Worm (Caenorhabditis elegans) whole organism, early embryonic: ENCODE measurements around the gene nsy-1.

Experiments used
- ama-1 ChIP-seq: fragments of 150-350 bp; optimal IDR thresholded peaks from 2 replicates; lab custom pipeline; 2014
- ceh-13 ChIP-seq: fragments of 200-800 bp; sonication (Bioruptor generic); optimal IDR thresholded peaks from 2 replicates; lab custom pipeline; 2018; ENCODE audit warnings: mild to moderate bottlenecking, missing genetic modification characterization, missing compliant biosample characterization
- ceh-36 ChIP-seq: sonication (generic microtip); optimal IDR thresholded peaks from 2 replicates; lab custom pipeline; 2016; ENCODE audit warnings: missing genetic modification characterization, inconsistent platforms, missing compliant biosample characterization
- ets-7 ChIP-seq: sonication (generic microtip); optimal IDR thresholded peaks from 2 replicates; lab custom pipeline; 2016; ENCODE audit warnings: missing genotype, missing genetic modification characterization, missing compliant biosample characterization
- flt-1 ChIP-seq: fragments of 200-800 bp; sonication (Bioruptor generic); IDR thresholded peaks from 2 replicates; pipeline ENCODE4 v1.3.6; 2022; ENCODE audit warnings: missing genetic modification characterization, missing compliant biosample characterization
- hmg-4 ChIP-seq: fragments of 200-800 bp; sonication (Bioruptor generic); optimal IDR thresholded peaks from 2 replicates; lab custom pipeline; 2018; ENCODE audit warnings: mild to moderate bottlenecking, missing genetic modification characterization, missing compliant biosample characterization
- hnd-1 ChIP-seq: sonication (generic microtip); optimal IDR thresholded peaks from 2 replicates; lab custom pipeline; 2016; ENCODE audit warnings: missing genetic modification characterization, missing compliant biosample characterization
- scrt-1 ChIP-seq: fragments of 200-800 bp; sonication (Bioruptor generic); IDR thresholded peaks from 2 replicates; pipeline ENCODE4 v1.3.6; 2022; ENCODE audit warnings: missing genetic modification characterization, missing compliant biosample characterization
- tbx-37 ChIP-seq: fragments of 200-800 bp; sonication (Bioruptor generic); conservative IDR thresholded peaks from 2 replicates; pipeline ENCODE4 v1.3.6; 2022; ENCODE audit warnings: missing genetic modification reagents, missing genetic modification characterization, missing compliant biosample characterization

- no peak for TF ChIP-seq ets-7 (tag; lab: Kevin White, UChicago)
- no peak for TF ChIP-seq tbx-37 (GFP tag; lab: Robert Waterston, UW)
- TF ChIP-seq ama-1 (lab: Kevin White, UChicago), result no peak
- no peak for TF ChIP-seq flt-1 (GFP tag; lab: Robert Waterston, UW)
- no peak for TF ChIP-seq ceh-36
- TF ChIP-seq ceh-13 (GFP tag; lab: Kevin White, UChicago), result no peak
- TF ChIP-seq hmg-4 (GFP tag; lab: Kevin White, UChicago), result no peak
- no peak for TF ChIP-seq hnd-1
- TF ChIP-seq scrt-1 (GFP tag; lab: Robert Waterston, UW), result no peak
These were observed 45.4 kb downstream of the nsy-1 start, which contains the start of gene C27A2.8 for ce11 chrII:5067927-5068326.
